Worm (Caenorhabditis elegans): ENCODE results near the gene npr-40.

- no peak for TF ChIP-seq ama-1 (optimal IDR thresholded peaks at IDR 0.05)
- TF ChIP-seq mdl-1 (tag; optimal IDR thresholded peaks at IDR 0.05), result no peak
Observed at ce11 chrX:14903424-14903823, 15.2 kb upstream of the npr-40 start.

All from whole organism, L1 larva.